Worm (Caenorhabditis elegans) whole organism, young adult: ENCODE data around the gene R07E5.7.

Experiments used
- B0019.2 ChIP-seq: fragments of 200-800 bp; sonication (Bioruptor generic); conservative IDR thresholded peaks from 2 replicates; pipeline ENCODE4 v1.3.6; 2022; ENCODE audit warnings: missing genetic modification reagents, missing genetic modification characterization, missing compliant biosample characterization
- B0261.1 ChIP-seq: sonication (generic microtip); optimal IDR thresholded peaks from 2 replicates; lab custom pipeline; 2016; ENCODE audit warnings: mild to moderate bottlenecking, missing genetic modification characterization, moderate library complexity, missing compliant biosample characterization
- F10E7.11 ChIP-seq: sonication (generic microtip); optimal IDR thresholded peaks from 2 replicates; lab custom pipeline; 2017; ENCODE audit warnings: mild to moderate bottlenecking, missing genetic modification characterization, moderate library complexity, missing compliant biosample characterization
- F33H1.4 ChIP-seq: fragments of 200-800 bp; sonication (Bioruptor generic); IDR thresholded peaks from 2 replicates; pipeline ENCODE4 v1.3.6; 2022; ENCODE audit warnings: missing genetic modification reagents, missing genetic modification characterization, missing compliant biosample characterization
- F37B4.10 ChIP-seq: fragments of 200-800 bp; sonication (Bioruptor generic); IDR thresholded peaks from 2 replicates; pipeline ENCODE4 v1.3.6; 2022; ENCODE audit warnings: missing genetic modification characterization, missing compliant biosample characterization
- F55B11.4 ChIP-seq: sonication (generic microtip); optimal IDR thresholded peaks from 2 replicates; lab custom pipeline; 2016; ENCODE audit warnings: missing compliant biosample characterization, missing genetic modification characterization, borderline replicate concordance; ENCODE audit not compliant: insufficient read depth
- Y53G8AR.9 ChIP-seq: fragments of 200-800 bp; sonication (Bioruptor generic); conservative IDR thresholded peaks from 2 replicates; pipeline ENCODE4 v1.3.6; 2022; ENCODE audit warnings: missing genetic modification reagents, missing genetic modification characterization, missing compliant biosample characterization
- aptf-3 ChIP-seq: fragments of 200-800 bp; sonication (Bioruptor generic); IDR thresholded peaks from 2 replicates; pipeline ENCODE4 v1.3.6; 2022; ENCODE audit warnings: missing genetic modification characterization, missing compliant biosample characterization
- attf-6 ChIP-seq: fragments of 200-800 bp; sonication (Bioruptor generic); IDR thresholded peaks from 2 replicates; pipeline ENCODE4 v1.3.6; 2022; ENCODE audit warnings: missing genetic modification reagents, missing genetic modification characterization, missing compliant biosample characterization
- cebp-1 ChIP-seq, 2 experiments: fragments of 200-800 bp in 1 of 2; sonication (Bioruptor generic) in 1 of 2; sonication (generic microtip) in 1 of 2; IDR thresholded peaks in 1 of 2; optimal IDR thresholded peaks in 1 of 2; 2 replicates each; pipeline versions ENCODE4 v1.3.6 to Lab custom; 2017 to 2022; ENCODE audit warnings: missing compliant biosample characterization in 2 of 2, missing genetic modification characterization in 2 of 2, mild to moderate bottlenecking in 1 of 2, missing genetic modification reagents in 1 of 2, moderate library complexity in 1 of 2
- ceh-40 ChIP-seq: fragments of 200-800 bp; sonication (Bioruptor generic); IDR thresholded peaks from 2 replicates; pipeline ENCODE4 v1.3.6; 2022; ENCODE audit warnings: missing genetic modification characterization, missing compliant biosample characterization
- ceh-58 ChIP-seq: fragments of 200-800 bp; sonication (Bioruptor generic); IDR thresholded peaks from 2 replicates; pipeline ENCODE4 v1.3.6; 2022; ENCODE audit warnings: missing genetic modification characterization, missing compliant biosample characterization
- ceh-79 ChIP-seq: sonication (generic microtip); optimal IDR thresholded peaks from 2 replicates; lab custom pipeline; 2017; ENCODE audit warnings: mild to moderate bottlenecking, missing genetic modification characterization, missing compliant biosample characterization
- ceh-91 ChIP-seq: fragments of 200-800 bp; sonication (Bioruptor generic); IDR thresholded peaks from 2 replicates; pipeline ENCODE4 v1.3.6; 2022; ENCODE audit warnings: missing genetic modification reagents, missing genetic modification characterization, missing compliant biosample characterization
- die-1 ChIP-seq: sonication (generic microtip); optimal IDR thresholded peaks from 2 replicates; lab custom pipeline; 2016; ENCODE audit warnings: missing genotype, mild to moderate bottlenecking, missing genetic modification characterization, missing compliant biosample characterization
- dpl-1 ChIP-seq: fragments of 150-350 bp; optimal IDR thresholded peaks from 2 replicates; lab custom pipeline; 2014; ENCODE audit warnings: missing biosample characterization, missing genetic modification reagents, missing genetic modification characterization
- egl-18 ChIP-seq: fragments of 200-800 bp; sonication (Bioruptor generic); IDR thresholded peaks from 2 replicates; pipeline ENCODE4 v1.3.6; 2022; ENCODE audit warnings: missing genetic modification reagents, missing genetic modification characterization, missing compliant biosample characterization
- lin-26 ChIP-seq: fragments of 200-800 bp; sonication (Bioruptor generic); IDR thresholded peaks from 2 replicates; pipeline ENCODE4 v1.3.6; 2022; ENCODE audit warnings: missing genetic modification reagents, missing genetic modification characterization, missing compliant biosample characterization
- lin-54 ChIP-seq: fragments of 200-800 bp; sonication (Bioruptor generic); optimal IDR thresholded peaks from 2 replicates; lab custom pipeline; 2018; ENCODE audit warnings: mild to moderate bottlenecking, missing genetic modification characterization, missing compliant biosample characterization
- lir-1 ChIP-seq: fragments of 200-800 bp; sonication (Bioruptor generic); conservative IDR thresholded peaks from 2 replicates; pipeline ENCODE4 v1.3.6; 2022; ENCODE audit warnings: missing genetic modification reagents, missing genetic modification characterization, missing compliant biosample characterization
- lsl-1 ChIP-seq: fragments of 200-800 bp; sonication (Bioruptor generic); optimal IDR thresholded peaks from 2 replicates; lab custom pipeline; 2018; ENCODE audit warnings: mild to moderate bottlenecking, missing genetic modification characterization, moderate library complexity, missing compliant biosample characterization
- madf-6 ChIP-seq: fragments of 200-800 bp; sonication (Bioruptor generic); IDR thresholded peaks from 2 replicates; pipeline ENCODE4 v1.3.6; 2022; ENCODE audit warnings: missing genetic modification reagents, missing genetic modification characterization, missing compliant biosample characterization
- madf-8 ChIP-seq: fragments of 200-800 bp; sonication (Bioruptor generic); conservative IDR thresholded peaks from 2 replicates; pipeline ENCODE4 v1.3.6; 2022; ENCODE audit warnings: missing genetic modification reagents, missing genetic modification characterization, missing compliant biosample characterization
- nfya-2 ChIP-seq: fragments of 200-800 bp; sonication (Bioruptor generic); IDR thresholded peaks from 2 replicates; pipeline ENCODE4 v1.3.6; 2022; ENCODE audit warnings: missing genetic modification reagents, missing genetic modification characterization, missing compliant biosample characterization
- nhr-27 ChIP-seq: fragments of 200-800 bp; sonication (Bioruptor generic); optimal IDR thresholded peaks from 2 replicates; lab custom pipeline; 2018; ENCODE audit warnings: mild to moderate bottlenecking, missing genetic modification characterization, moderate library complexity, missing compliant biosample characterization
- nhr-90 ChIP-seq: sonication (generic microtip); optimal IDR thresholded peaks from 2 replicates; lab custom pipeline; 2016; ENCODE audit warnings: missing genotype, mild to moderate bottlenecking, missing genetic modification characterization, missing compliant biosample characterization
- rec-8 ChIP-seq, 2 experiments: sonication (generic microtip); optimal IDR thresholded peaks; 2 replicates each; lab custom pipeline; 2016; ENCODE audit warnings: mild to moderate bottlenecking in 2 of 2, missing genetic modification characterization in 2 of 2, missing genetic modification reagents in 2 of 2, missing genotype in 2 of 2, missing biosample characterization in 1 of 2, missing compliant biosample characterization in 1 of 2, moderate library complexity in 1 of 2
- rpc-1 ChIP-seq, 2 experiments: fragments of 150-350 bp in 1 of 2; sonication (generic microtip) in 1 of 2; optimal IDR thresholded peaks; 2 replicates each; lab custom pipeline; 2014 to 2018; ENCODE audit warnings: missing biosample characterization in 1 of 2, missing genetic modification characterization in 1 of 2, missing genetic modification reagents in 1 of 2, missing genotype in 1 of 2
- unc-62 ChIP-seq: fragments of 150-350 bp; optimal IDR thresholded peaks from 2 replicates; lab custom pipeline; 2014; ENCODE audit warnings: missing biosample characterization, missing genetic modification reagents, missing genetic modification characterization
- xnd-1 ChIP-seq: sonication (generic microtip); optimal IDR thresholded peaks from 2 replicates; lab custom pipeline; 2016; ENCODE audit warnings: missing genotype, missing genetic modification reagents, missing genetic modification characterization, missing compliant biosample characterization
- zim-3 ChIP-seq: sonication (generic microtip); optimal IDR thresholded peaks from 2 replicates; lab custom pipeline; 2017; ENCODE audit warnings: mild to moderate bottlenecking, missing genetic modification characterization, moderate library complexity, missing compliant biosample characterization
- ztf-18 ChIP-seq: sonication (generic microtip); optimal IDR thresholded peaks from 2 replicates; lab custom pipeline; 2016; ENCODE audit warnings: missing genotype, mild to moderate bottlenecking, missing genetic modification characterization, missing compliant biosample characterization
- ztf-3 ChIP-seq: fragments of 200-800 bp; sonication (Bioruptor generic); optimal IDR thresholded peaks from 2 replicates; lab custom pipeline; 2018; ENCODE audit warnings: mild to moderate bottlenecking, missing genetic modification characterization, missing compliant biosample characterization

R07E5.7 gene

ce11 chrIII:4449357-4449756 lies 30.4 kb upstream of the R07E5.7 start (continued):
- TF ChIP-seq attf-6 (GFP tag; lab: Robert Waterston, UW), result no peak

DNA sequence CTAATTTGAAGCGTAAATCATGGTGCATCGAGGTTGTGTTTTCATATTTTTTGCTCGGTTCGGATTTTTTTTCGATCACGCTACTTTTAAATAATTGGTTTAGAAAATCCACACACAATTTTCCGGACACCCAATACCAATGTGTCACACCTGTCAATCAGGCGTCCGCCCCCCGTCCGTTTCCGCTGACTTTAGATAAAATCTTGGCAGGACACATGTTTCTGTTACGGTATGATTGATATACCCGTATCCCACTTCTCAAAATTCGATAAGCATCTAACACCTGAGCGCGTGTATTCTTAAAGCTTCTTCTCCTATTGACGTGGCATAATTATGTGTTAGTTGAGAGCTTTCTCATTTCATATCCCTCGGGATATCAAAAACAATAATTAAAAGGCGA lies 29.1 kb upstream of the R07E5.7 start:
- TF ChIP-seq lin-54 (GFP tag; lab: Kevin White, UChicago) (no peak), rpc-1 (optimal IDR thresholded peaks at IDR 0.05; lab: Kevin White, UChicago) (no peak), rpc-1 (tag; optimal IDR thresholded peaks at IDR 0.05; lab: Kevin White, UChicago) (no peak), unc-62 (GFP tag; lab: Kevin White, UChicago) (peak; percentile 92), ceh-79 (tag; lab: Kevin White, UChicago) (no peak)

DNA sequence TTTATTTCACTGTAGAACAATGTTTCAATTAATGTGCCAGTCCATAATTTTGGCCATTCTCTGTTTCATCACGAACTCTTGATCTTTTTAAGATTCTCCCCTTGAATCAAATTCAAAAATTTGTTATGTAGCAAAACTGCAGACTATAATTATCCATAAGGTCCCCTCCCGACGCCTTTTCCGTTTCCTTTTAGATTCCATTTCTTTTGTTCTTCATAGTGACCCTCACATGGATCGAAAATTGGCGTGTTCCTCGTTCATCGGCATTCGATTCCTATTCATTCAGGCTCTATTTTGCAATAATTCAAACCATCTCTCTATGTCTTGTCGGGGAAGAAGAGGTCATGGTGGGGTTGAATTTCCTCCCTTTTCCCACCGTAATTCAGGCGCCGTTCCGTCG lies 25.5 kb upstream of the R07E5.7 start:
- TF ChIP-seq rec-8 (tag; optimal IDR thresholded peaks at IDR 0.05; lab: Kevin White, UChicago) (no peak), cebp-1 (GFP tag; IDR thresholded peaks at IDR 0.05; lab: Robert Waterston, UW) (no peak), cebp-1 (tag; optimal IDR thresholded peaks at IDR 0.05; lab: Kevin White, UChicago) (no peak)

- no peak for TF ChIP-seq nhr-90 (tag; lab: Kevin White, UChicago)
- no peak for TF ChIP-seq zim-3
- TF ChIP-seq rpc-1 (optimal IDR thresholded peaks at IDR 0.05; lab: Kevin White, UChicago), result no peak
- no peak for TF ChIP-seq rpc-1 (tag; optimal IDR thresholded peaks at IDR 0.05; lab: Kevin White, UChicago)
- TF ChIP-seq lir-1 (GFP tag; lab: Robert Waterston, UW), result no peak
- TF ChIP-seq madf-8 (GFP tag; lab: Robert Waterston, UW), result no peak
- TF ChIP-seq ceh-91 (GFP tag; lab: Robert Waterston, UW), result no peak
- TF ChIP-seq Y53G8AR.9 (GFP tag; lab: Robert Waterston, UW), result no peak
- no peak for TF ChIP-seq aptf-3
- no peak for TF ChIP-seq F10E7.11 (tag; lab: Kevin White, UChicago)
- TF ChIP-seq ceh-40 (GFP tag; lab: Robert Waterston, UW), result no peak
- TF ChIP-seq B0261.1 (tag; lab: Kevin White, UChicago), result no peak
- no peak for TF ChIP-seq F55B11.4 (tag; lab: Kevin White, UChicago)
- no peak for TF ChIP-seq ztf-3 (GFP tag; lab: Kevin White, UChicago)
- TF ChIP-seq, all 124 proteins: peak for 0
These were observed 22.8 kb upstream of the R07E5.7 start, which contains the start of gene nex-3 for ce11 chrIII:4441781-4442180. Gene nex-3 (plus strand): TSS chrIII:4442081.

DNA sequence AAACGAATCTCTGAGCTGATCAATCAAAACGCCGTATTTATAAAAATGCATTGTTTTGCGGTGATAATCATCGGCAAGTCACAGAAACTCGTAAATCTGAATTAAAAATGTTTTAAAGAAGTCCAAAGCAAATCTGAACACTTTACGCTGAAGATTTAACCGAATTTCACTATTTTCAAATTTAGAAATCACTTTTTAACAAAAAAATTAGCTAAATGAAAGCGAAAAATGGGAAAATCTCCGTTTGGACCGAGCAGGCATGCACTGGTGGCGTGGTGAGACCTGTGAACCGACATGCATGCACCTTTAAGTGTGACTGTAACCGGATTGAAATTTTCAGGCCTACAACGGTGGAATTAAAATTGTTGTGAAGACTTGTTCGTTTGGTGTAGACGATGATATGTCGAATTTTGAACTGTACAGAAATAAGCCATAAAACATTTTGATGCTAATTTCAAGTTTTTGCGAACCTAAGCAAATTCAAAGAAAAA lies 20.6 kb upstream of the R07E5.7 start, which contains the start of gene C28A5.2:
TSS of gene C28A5.2 (minus strand) at position 51 of the 491 bp plus-strand sequence.
- TF ChIP-seq nhr-27 (tag; lab: Kevin White, UChicago) (no peak), madf-8 (GFP tag; lab: Robert Waterston, UW) (peak; percentile 90), xnd-1 (tag; lab: Kevin White, UChicago) (peak; percentile 62), madf-6 (GFP tag; lab: Robert Waterston, UW) (peak; percentile 91), F33H1.4 (GFP tag; lab: Robert Waterston, UW) (peak; percentile 79), lsl-1 (GFP tag; lab: Kevin White, UChicago) (peak; percentile 76)

- TF ChIP-seq aptf-3, result peak; percentile 81; the same call in 1 of the 2 replicates
- no peak for TF ChIP-seq unc-62 (GFP tag; lab: Kevin White, UChicago)
- no peak for TF ChIP-seq ceh-79 (tag; lab: Kevin White, UChicago)
- no peak for TF ChIP-seq ztf-18
- no peak for TF ChIP-seq dpl-1
- 0 out of 2 replicates have a peak, but pooled peaks have one; percentile 75 for TF ChIP-seq F37B4.10 (GFP tag; lab: Robert Waterston, UW)
- TF ChIP-seq egl-18, result no peak
- no peak for TF ChIP-seq ceh-91 (GFP tag; lab: Robert Waterston, UW)
- 0 out of 2 replicates have a peak, but pooled peaks have one; percentile 18 for TF ChIP-seq nfya-2 (GFP tag; lab: Robert Waterston, UW)
- no peak for TF ChIP-seq die-1 (tag; lab: Kevin White, UChicago)
- TF ChIP-seq B0019.2 (GFP tag; lab: Robert Waterston, UW), result no peak
- 0 out of 2 replicates have a peak, but pooled peaks have one; percentile 59 for TF ChIP-seq ceh-58 (GFP tag; lab: Robert Waterston, UW)
- no peak for TF ChIP-seq lin-26 (GFP tag; lab: Robert Waterston, UW)
- TF ChIP-seq, all 124 proteins: peak for 4
These were observed 16.3 kb upstream of the R07E5.7 start for ce11 chrIII:4435262-4435661.
